Worm (Caenorhabditis elegans) whole organism, mixed stage, embryonic: ENCODE measurements around the gene amx-1.

Source experiments
- ceh-83 ChIP-seq: fragments of 200-800 bp; sonication (Bioruptor generic); optimal IDR thresholded peaks from 2 replicates; lab custom pipeline; 2018; ENCODE audit warnings: mild to moderate bottlenecking, missing genetic modification characterization, missing compliant biosample characterization
- elt-1 ChIP-seq: sonication (generic microtip); optimal IDR thresholded peaks from 2 replicates; lab custom pipeline; 2017; ENCODE audit warnings: missing genetic modification characterization, mild to moderate bottlenecking, missing compliant biosample characterization, antibody characterized with exemption, moderate library complexity, borderline replicate concordance; ENCODE audit not compliant: insufficient read depth
- elt-3 ChIP-seq: fragments of 150-350 bp; optimal IDR thresholded peaks from 2 replicates; lab custom pipeline; 2014; ENCODE audit warnings: missing biosample characterization, missing genetic modification characterization
- lin-13 ChIP-seq: fragments of 150-350 bp; optimal IDR thresholded peaks from 2 replicates; lab custom pipeline; 2014; ENCODE audit warnings: missing biosample characterization, missing genetic modification characterization
- lsy-2 ChIP-seq: fragments of 150-350 bp; optimal IDR thresholded peaks from 2 replicates; lab custom pipeline; 2014; ENCODE audit warnings: missing biosample characterization, missing genetic modification characterization
- mep-1 ChIP-seq: fragments of 150-350 bp; optimal IDR thresholded peaks from 2 replicates; lab custom pipeline; 2017; ENCODE audit warnings: missing biosample characterization, missing genetic modification reagents, missing genetic modification characterization, inconsistent platforms
- nhr-28 ChIP-seq: fragments of 150-350 bp; optimal IDR thresholded peaks from 2 replicates; lab custom pipeline; 2014; ENCODE audit warnings: missing biosample characterization, missing genetic modification characterization
- pha-4 ChIP-seq: fragments of 150-350 bp; optimal IDR thresholded peaks from 2 replicates; lab custom pipeline; 2018; ENCODE audit warnings: missing biosample characterization, missing genetic modification reagents, missing genetic modification characterization
- snpc-4 ChIP-seq: fragments of 150-350 bp; optimal IDR thresholded peaks from 2 replicates; lab custom pipeline; 2014; ENCODE audit warnings: missing biosample characterization, missing genetic modification characterization
- sptf-1 ChIP-seq: sonication (generic microtip); optimal IDR thresholded peaks from 2 replicates; lab custom pipeline; 2017; ENCODE audit warnings: mild to moderate bottlenecking, missing genetic modification characterization, moderate library complexity, missing compliant biosample characterization

DNA sequence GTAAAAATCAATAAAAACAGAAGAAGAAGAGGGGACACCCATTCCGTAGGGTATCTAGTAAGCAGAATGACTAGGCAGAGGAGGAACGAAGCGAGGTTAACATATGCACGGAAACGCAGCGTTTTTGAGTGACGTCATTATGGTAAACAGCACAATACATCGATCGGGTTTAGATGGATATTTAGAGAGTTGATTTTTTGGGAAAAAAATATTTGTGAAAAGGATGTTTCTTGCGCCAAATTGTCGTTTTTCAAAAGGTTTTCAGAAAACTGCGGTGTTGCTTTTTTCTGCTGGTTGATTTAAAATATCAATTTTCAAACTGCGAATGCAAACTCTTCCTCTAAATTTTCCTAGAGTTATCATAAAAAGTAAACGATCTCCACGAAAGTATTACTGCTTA lies 9.2 kb downstream of the amx-1 start, which contains the start of gene C36A4.10:
- TF ChIP-seq elt-3, result no peak
- TF ChIP-seq nhr-28 (tag; lab: Kevin White, UChicago), result no peak
- no peak for TF ChIP-seq snpc-4 (tag; lab: Kevin White, UChicago)
- TF ChIP-seq lin-13, result no peak
- TF ChIP-seq elt-1 (tag; lab: Kevin White, UChicago), result no peak
- no peak for TF ChIP-seq mep-1
- TF ChIP-seq ceh-83, result no peak
- TF ChIP-seq sptf-1 (tag; lab: Kevin White, UChicago), result no peak
- TF ChIP-seq pha-4 (tag; lab: Kevin White, UChicago), result no peak
- TF ChIP-seq lsy-2 (tag; lab: Kevin White, UChicago), result no peak
